Worm (Caenorhabditis elegans) whole organism, L2 larva: ENCODE results near the gene let-805.

Source experiments
- aly-2 ChIP-seq: fragments of 150-350 bp; optimal IDR thresholded peaks from 2 replicates; lab custom pipeline; 2014; ENCODE audit warnings: missing biosample characterization, missing genetic modification characterization
- dmd-4 ChIP-seq: sonication (generic microtip); optimal IDR thresholded peaks from 2 replicates; lab custom pipeline; 2017; ENCODE audit warnings: missing biosample characterization, missing genetic modification characterization
- gmeb-1 ChIP-seq: fragments of 150-350 bp; optimal IDR thresholded peaks from 2 replicates; lab custom pipeline; 2014; ENCODE audit warnings: missing biosample characterization, missing genetic modification characterization
- lin-13 ChIP-seq: fragments of 150-350 bp; optimal IDR thresholded peaks from 2 replicates; lab custom pipeline; 2014; ENCODE audit warnings: missing biosample characterization, missing genetic modification reagents, missing genetic modification characterization
- lin-39 ChIP-seq: fragments of 150-350 bp; optimal IDR thresholded peaks from 2 replicates; lab custom pipeline; 2014; ENCODE audit warnings: missing biosample characterization, missing genetic modification reagents, missing genetic modification characterization
- nhr-10 ChIP-seq: sonication (generic microtip); optimal IDR thresholded peaks from 2 replicates; lab custom pipeline; 2017; ENCODE audit warnings: missing biosample characterization, missing genetic modification characterization
- nhr-11 ChIP-seq: fragments of 150-350 bp; optimal IDR thresholded peaks from 2 replicates; lab custom pipeline; 2014; ENCODE audit warnings: missing biosample characterization, missing genetic modification characterization
- nhr-237 ChIP-seq: fragments of 150-350 bp; optimal IDR thresholded peaks from 2 replicates; lab custom pipeline; 2014; ENCODE audit warnings: missing biosample characterization, missing genetic modification characterization
- nhr-77 ChIP-seq: fragments of 150-350 bp; optimal IDR thresholded peaks from 2 replicates; lab custom pipeline; 2014; ENCODE audit warnings: missing biosample characterization, missing genetic modification characterization
- snpc-4 ChIP-seq: fragments of 150-350 bp; optimal IDR thresholded peaks from 2 replicates; lab custom pipeline; 2014; ENCODE audit warnings: missing biosample characterization, missing genetic modification characterization
- unc-62 ChIP-seq: fragments of 150-350 bp; optimal IDR thresholded peaks from 2 replicates; lab custom pipeline; 2014; ENCODE audit warnings: missing biosample characterization, missing genetic modification reagents, missing genetic modification characterization
- zag-1 ChIP-seq: fragments of 150-350 bp; optimal IDR thresholded peaks from 2 replicates; lab custom pipeline; 2014; ENCODE audit warnings: missing biosample characterization, missing genetic modification characterization
- ztf-1 ChIP-seq: fragments of 200-800 bp; sonication (Bioruptor generic); conservative IDR thresholded peaks from 2 replicates; pipeline ENCODE4 v1.3.6; 2022; ENCODE audit warnings: missing genetic modification characterization, missing compliant biosample characterization

ce11 chrIII:2647194-2647925, 10.5 kb upstream of the let-805 start:
- no peak for TF ChIP-seq lin-39 (tag; lab: Kevin White, UChicago)
- TF ChIP-seq aly-2 (tag; lab: Kevin White, UChicago): no peak
- TF ChIP-seq unc-62 (GFP tag; lab: Kevin White, UChicago): no peak
- no peak for TF ChIP-seq nhr-10
- TF ChIP-seq ztf-1: no peak
- TF ChIP-seq nhr-77: no peak
- TF ChIP-seq zag-1 (tag; lab: Kevin White, UChicago): no peak
- TF ChIP-seq gmeb-1 (tag; lab: Kevin White, UChicago): no peak
- TF ChIP-seq snpc-4 (tag; lab: Kevin White, UChicago): no peak
- no peak for TF ChIP-seq lin-13
- TF ChIP-seq nhr-11 (tag; lab: Kevin White, UChicago): no peak
- no peak for TF ChIP-seq dmd-4
- no peak for TF ChIP-seq nhr-237
